Fruit fly (Drosophila melanogaster): ENCODE measurements around the gene mRpL1.

Gene mRpL1

DNA sequence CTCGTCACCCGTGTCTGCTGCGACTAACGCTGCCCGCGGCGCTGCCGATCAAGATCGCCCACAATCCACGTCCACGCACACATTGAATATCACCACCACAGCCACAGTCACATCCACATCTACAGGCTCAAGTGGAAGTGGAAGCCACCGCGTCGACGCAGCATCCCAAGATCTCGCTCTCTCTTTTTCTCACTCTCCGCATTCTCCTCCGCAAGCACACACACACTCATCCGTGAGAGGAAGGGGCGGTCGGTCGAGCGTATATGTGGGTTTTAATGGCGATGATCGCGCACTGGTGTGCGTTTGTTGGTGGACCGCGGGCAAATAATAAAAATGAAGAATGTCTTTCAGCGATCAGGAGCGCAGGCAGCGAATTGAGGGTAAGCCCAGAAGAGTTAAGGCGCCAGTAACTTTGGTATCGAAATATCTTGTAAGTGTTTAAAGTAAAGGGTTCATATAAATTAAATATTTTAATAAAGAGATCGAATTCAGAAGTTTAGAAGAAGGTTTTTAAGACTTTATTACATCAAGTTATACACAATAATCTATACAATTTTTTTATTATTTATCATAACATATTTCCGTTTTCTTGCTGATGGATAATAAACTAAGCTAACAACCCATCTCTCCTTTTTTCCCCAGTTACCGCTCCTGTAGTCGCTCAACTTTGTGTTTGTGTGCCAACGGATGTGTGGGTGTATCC lies 32.7 kb downstream of the mRpL1 start, which contains the start of gene Poxm (continued):
- TF ChIP-seq CG11504 (tag; optimal IDR thresholded peaks at IDR 0.05): peak; percentile 93
- peak; percentile 51 to 91 for TF ChIP-seq Hr51 (GFP tag; optimal IDR thresholded peaks at IDR 0.05)
- peak; percentile 59 for TF ChIP-seq Ravus (GFP tag; IDR thresholded peaks at IDR 0.05)
- peak; percentile 87 for TF ChIP-seq CG12104 (GFP tag; optimal IDR thresholded peaks at IDR 0.05)
- peak; percentile 86 for TF ChIP-seq ro (GFP tag; IDR thresholded peaks at IDR 0.05)
- TF ChIP-seq CG6654 (GFP tag; optimal IDR thresholded peaks at IDR 0.05): peak; percentile 78
- TF ChIP-seq CG4707 (GFP tag; optimal IDR thresholded peaks at IDR 0.05): peak; percentile 40
- TF ChIP-seq prd (optimal IDR thresholded peaks at IDR 0.05): no peak
- TF ChIP-seq prd (GFP tag; IDR thresholded peaks at IDR 0.05): peak; percentile 96
- peak in 2 of 3 experiments; percentile 56 to 96 for TF ChIP-seq lola (GFP tag; optimal IDR thresholded peaks at IDR 0.05)
- TF ChIP-seq Chrac-16 (GFP tag; optimal IDR thresholded peaks at IDR 0.05): peak; percentile 87
- 0 out of 3 replicates have a peak, but pooled peaks have one; percentile 10 for TF ChIP-seq CG2199 (GFP tag; IDR thresholded peaks at IDR 0.05)
- TF ChIP-seq CG12071 (GFP tag; optimal IDR thresholded peaks at IDR 0.05): peak; percentile 23
- peak; percentile 95 for TF ChIP-seq sr (GFP tag; IDR thresholded peaks at IDR 0.05)
- TF ChIP-seq CG11247 (GFP tag; IDR thresholded peaks at IDR 0.05): peak; percentile 63
- TF ChIP-seq CG12942 (GFP tag; optimal IDR thresholded peaks at IDR 0.05): peak; percentile 77
- TF ChIP-seq otp (GFP tag; IDR thresholded peaks at IDR 0.05): no peak
- TF ChIP-seq cas (GFP tag; IDR thresholded peaks at IDR 0.05): peak; percentile 64; the same call in 1 of the 2 replicates
- TF ChIP-seq Hmr (GFP tag; optimal IDR thresholded peaks at IDR 0.05): peak; percentile 82
- no peak for TF ChIP-seq chm (GFP tag; IDR thresholded peaks at IDR 0.05)
- peak; percentile 85 for TF ChIP-seq CG3407 (GFP tag; optimal IDR thresholded peaks at IDR 0.05)
- no peak for TF ChIP-seq emc (GFP tag; optimal IDR thresholded peaks at IDR 0.05)
- no peak; the same call in 1 of the 2 replicates for TF ChIP-seq Scr (GFP tag; IDR thresholded peaks at IDR 0.05; ENCODE audit: partially characterized antibody)
- peak; percentile 63 for TF ChIP-seq CG4617 (GFP tag; optimal IDR thresholded peaks at IDR 0.05; ENCODE audit: borderline replicate concordance)
- TF ChIP-seq zen2 (GFP tag; IDR thresholded peaks at IDR 0.05; ENCODE audit: partially characterized antibody): no peak
- no peak for TF ChIP-seq MTF-1 (GFP tag; optimal IDR thresholded peaks at IDR 0.05; ENCODE audit: borderline replicate concordance)
- peak; percentile 53 for TF ChIP-seq H2.0 (GFP tag; IDR thresholded peaks at IDR 0.05)
- peak; percentile 89 for TF ChIP-seq CG9215 (GFP tag; IDR thresholded peaks at IDR 0.05)
- TF ChIP-seq D19B (GFP tag; optimal IDR thresholded peaks at IDR 0.05): peak; percentile 65
- TF ChIP-seq CG1529 (GFP tag; optimal IDR thresholded peaks at IDR 0.05): peak; percentile 90
- TF ChIP-seq wek (GFP tag; optimal IDR thresholded peaks at IDR 0.05): no peak
- peak; percentile 74 for TF ChIP-seq pum (GFP tag; optimal IDR thresholded peaks at IDR 0.05)
- TF ChIP-seq gce (GFP tag; IDR thresholded peaks at IDR 0.05): peak; percentile 72; the same call in 2 of the 3 replicates
- TF ChIP-seq CG3065 (GFP tag; optimal IDR thresholded peaks at IDR 0.05): peak; percentile 69
- no peak for TF ChIP-seq vnd (GFP tag; IDR thresholded peaks at IDR 0.05; ENCODE audit: partially characterized antibody)
- TF ChIP-seq sug (tag; optimal IDR thresholded peaks at IDR 0.05): peak; percentile 87
- peak; percentile 61 for TF ChIP-seq gcm2 (GFP tag; optimal IDR thresholded peaks at IDR 0.05)
- peak; percentile 87 for TF ChIP-seq CG10959 (GFP tag; IDR thresholded peaks at IDR 0.05)
- TF ChIP-seq ap (GFP tag; IDR thresholded peaks at IDR 0.05): peak; percentile 79
- TF ChIP-seq ttk (GFP tag; IDR thresholded peaks at IDR 0.05): peak; percentile 80
- TF ChIP-seq CG6272 (GFP tag; IDR thresholded peaks at IDR 0.05): peak; percentile 83
- TF ChIP-seq lov (optimal IDR thresholded peaks at IDR 0.05): no peak
- no peak for TF ChIP-seq lov (GFP tag; IDR thresholded peaks at IDR 0.05)
- TF ChIP-seq Fer3 (tag; optimal IDR thresholded peaks at IDR 0.05): peak; percentile 80
- TF ChIP-seq hkb (optimal IDR thresholded peaks at IDR 0.05): no peak
- TF ChIP-seq hkb (GFP tag; IDR thresholded peaks at IDR 0.05): peak; percentile 83
- no peak for TF ChIP-seq toy (GFP tag; IDR thresholded peaks at IDR 0.05)
- TF ChIP-seq CG17186 (GFP tag; optimal IDR thresholded peaks at IDR 0.05): peak; percentile 49
- peak; percentile 90 for TF ChIP-seq twi (tag; optimal IDR thresholded peaks at IDR 0.05)
- peak; percentile 94 for TF ChIP-seq CG6689 (GFP tag; IDR thresholded peaks at IDR 0.05)
